Fruit fly (Drosophila melanogaster) whole organism, adult: ENCODE results near the gene CG8852.

ENCODE experiments used
- CG11617 ChIP-seq: fragments of 200-800 bp; sonication (Bioruptor generic); optimal IDR thresholded peaks from 2 replicates; lab custom pipeline; 2017; ENCODE audit warnings: mild to moderate bottlenecking, missing biosample characterization, missing genetic modification reagents, missing genetic modification characterization
- CG12768 ChIP-seq: fragments of 200-800 bp; sonication (Bioruptor generic); optimal IDR thresholded peaks from 2 replicates; lab custom pipeline; 2017; ENCODE audit warnings: missing biosample characterization, missing genetic modification characterization, mild to moderate bottlenecking, moderate library complexity, missing genetic modification reagents
- CG14711 ChIP-seq: fragments of 200-800 bp; sonication (Bioruptor generic); optimal IDR thresholded peaks from 2 replicates; lab custom pipeline; 2018; ENCODE audit warnings: missing biosample characterization, mild to moderate bottlenecking, missing genetic modification characterization, moderate library complexity
- CG1620 ChIP-seq: fragments of 200-800 bp; sonication (Bioruptor generic); optimal IDR thresholded peaks from 2 replicates; lab custom pipeline; 2016; ENCODE audit warnings: missing biosample characterization, missing genetic modification characterization
- CG33017 ChIP-seq: fragments of 200-800 bp; sonication (Bioruptor generic); optimal IDR thresholded peaks from 2 replicates; lab custom pipeline; 2018; ENCODE audit warnings: missing biosample characterization, mild to moderate bottlenecking, missing genetic modification characterization, moderate library complexity
- CG5204 ChIP-seq: fragments of 200-800 bp; sonication (Bioruptor generic); optimal IDR thresholded peaks from 2 replicates; lab custom pipeline; 2016; ENCODE audit warnings: missing biosample characterization, missing genetic modification characterization
- CG7045 ChIP-seq: fragments of 200-800 bp; sonication (Bioruptor generic); optimal IDR thresholded peaks from 2 replicates; lab custom pipeline; 2017; ENCODE audit warnings: missing biosample characterization, mild to moderate bottlenecking, missing genetic modification characterization
- CG7101 ChIP-seq: fragments of 200-800 bp; sonication (Bioruptor generic); optimal IDR thresholded peaks from 2 replicates; lab custom pipeline; 2018; ENCODE audit warnings: missing biosample characterization, mild to moderate bottlenecking, missing genetic modification characterization, moderate library complexity
- Clk ChIP-seq: fragments of 200-800 bp; sonication (Bioruptor generic); optimal IDR thresholded peaks from 2 replicates; lab custom pipeline; 2017; ENCODE audit warnings: missing biosample characterization, missing genetic modification characterization
- Crg-1 ChIP-seq: fragments of 200-800 bp; sonication (Bioruptor generic); optimal IDR thresholded peaks from 2 replicates; lab custom pipeline; 2016; ENCODE audit warnings: missing biosample characterization, missing genetic modification characterization
- Hr96 ChIP-seq: fragments of 200-800 bp; sonication (Bioruptor generic); optimal IDR thresholded peaks from 2 replicates; lab custom pipeline; 2016; ENCODE audit warnings: missing biosample characterization, missing genetic modification characterization
- Mnt ChIP-seq: fragments of 200-800 bp; sonication (Bioruptor generic); optimal IDR thresholded peaks from 2 replicates; lab custom pipeline; 2016; ENCODE audit warnings: missing biosample characterization, mild to moderate bottlenecking, missing genetic modification characterization
- bab1 ChIP-seq: fragments of 200-800 bp; sonication (Bioruptor generic); optimal IDR thresholded peaks from 3 replicates; lab custom pipeline; 2019; ENCODE audit warnings: missing biosample characterization, mild to moderate bottlenecking, missing genetic modification characterization, moderate library complexity
- cic ChIP-seq: fragments of 200-800 bp; sonication (Bioruptor generic); optimal IDR thresholded peaks from 2 replicates; lab custom pipeline; 2017; ENCODE audit warnings: missing biosample characterization, mild to moderate bottlenecking, missing genetic modification characterization, moderate library complexity
- cnc ChIP-seq, 2 experiments: fragments of >200 bp; optimal IDR thresholded peaks; 2 replicates each; lab custom pipeline; 2017
- kay ChIP-seq: fragments of 200-800 bp; sonication (Bioruptor generic); peaks from one replicate; lab custom pipeline; 2016; ENCODE audit warnings: missing biosample characterization, missing genetic modification characterization, borderline replicate concordance
- ovo ChIP-seq: fragments of 200-800 bp; sonication (Bioruptor generic); optimal IDR thresholded peaks from 2 replicates; lab custom pipeline; 2016; ENCODE audit warnings: missing biosample characterization, missing genetic modification characterization
- pad ChIP-seq: fragments of 200-800 bp; sonication (Bioruptor generic); optimal IDR thresholded peaks from 3 replicates; lab custom pipeline; 2017; ENCODE audit warnings: missing biosample characterization, missing genetic modification characterization, mild to moderate bottlenecking, moderate library complexity, missing genetic modification reagents
- tj ChIP-seq: fragments of 200-800 bp; sonication (Bioruptor generic); optimal IDR thresholded peaks from 3 replicates; lab custom pipeline; 2017; ENCODE audit warnings: missing biosample characterization, mild to moderate bottlenecking, missing genetic modification characterization, moderate library complexity
- toe ChIP-seq: fragments of 200-800 bp; sonication (Bioruptor generic); optimal IDR thresholded peaks from 2 replicates; lab custom pipeline; 2016; ENCODE audit warnings: missing biosample characterization, missing genetic modification characterization

CG8852 gene

dm6 chr2L:3567394-3567793 is 42.5 kb downstream of the CG8852 start:
- TF ChIP-seq CG1620, result no peak
- TF ChIP-seq Hr96 (GFP tag; lab: Kevin White, UChicago), result no peak
- no peak for TF ChIP-seq CG7101 (tag; lab: Kevin White, UChicago)
- TF ChIP-seq ovo (GFP tag; lab: Kevin White, UChicago), result no peak
- TF ChIP-seq tj (GFP tag; lab: Kevin White, UChicago), result no peak
- no peak for TF ChIP-seq CG14711 (tag; lab: Kevin White, UChicago)
- no peak for TF ChIP-seq CG7045 (GFP tag; lab: Kevin White, UChicago)
- TF ChIP-seq CG11617 (GFP tag; lab: Kevin White, UChicago), result no peak
- no peak for TF ChIP-seq bab1 (GFP tag; lab: Kevin White, UChicago)
- no peak for TF ChIP-seq pad (GFP tag; lab: Kevin White, UChicago)
- TF ChIP-seq CG33017, result no peak
- no peak for TF ChIP-seq CG5204 (GFP tag; lab: Kevin White, UChicago)
- TF ChIP-seq kay (GFP tag; lab: Kevin White, UChicago), result no peak
- no peak for TF ChIP-seq Crg-1 (GFP tag; lab: Kevin White, UChicago)
- TF ChIP-seq Clk (GFP tag; lab: Kevin White, UChicago), result no peak

- TF ChIP-seq cnc (optimal IDR thresholded peaks at IDR 0.05; lab: Kevin White, UChicago), result no peak
- no peak for TF ChIP-seq Hr96 (GFP tag; lab: Kevin White, UChicago)
- no peak for TF ChIP-seq Mnt (GFP tag; lab: Kevin White, UChicago)
- no peak for TF ChIP-seq CG33017
- TF ChIP-seq CG5204 (GFP tag; lab: Kevin White, UChicago), result no peak
- TF ChIP-seq Crg-1 (GFP tag; lab: Kevin White, UChicago), result no peak
- TF ChIP-seq tj (GFP tag; lab: Kevin White, UChicago), result no peak
- no peak for TF ChIP-seq ovo (GFP tag; lab: Kevin White, UChicago)
- no peak for TF ChIP-seq toe
- TF ChIP-seq kay (GFP tag; lab: Kevin White, UChicago), result no peak
- TF ChIP-seq CG7045 (GFP tag; lab: Kevin White, UChicago), result no peak
- no peak for TF ChIP-seq Clk (GFP tag; lab: Kevin White, UChicago)
- no peak for TF ChIP-seq bab1 (GFP tag; lab: Kevin White, UChicago)
- no peak for TF ChIP-seq pad (GFP tag; lab: Kevin White, UChicago)
- no peak for TF ChIP-seq CG1620
- no peak for TF ChIP-seq CG12768 (GFP tag; lab: Kevin White, UChicago)
- no peak for TF ChIP-seq CG7101 (tag; lab: Kevin White, UChicago)
These were observed 45.0 kb downstream of the CG8852 start for dm6 chr2L:3569892-3570291.

DNA sequence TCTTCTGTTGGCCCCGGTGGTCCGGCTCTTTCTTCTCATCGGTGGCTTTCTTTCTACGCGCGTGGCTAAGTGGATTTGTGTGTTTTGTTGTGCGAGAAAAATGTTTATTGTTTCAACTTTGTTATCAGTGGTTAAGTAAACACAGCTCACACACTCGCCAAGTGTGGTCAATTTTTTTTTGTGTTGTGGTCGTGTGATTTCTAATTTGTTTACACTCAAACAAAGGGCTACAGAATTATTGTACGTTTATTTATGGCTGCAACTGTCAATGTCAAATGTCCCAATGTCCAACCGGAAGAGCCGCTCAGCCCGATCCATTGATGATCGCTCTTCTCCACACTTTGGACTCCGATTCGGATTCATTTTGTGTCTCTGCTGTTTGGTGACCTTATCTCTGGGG is 45.6 kb downstream of the CG8852 start:
- TF ChIP-seq pad (GFP tag; lab: Kevin White, UChicago) (no peak), cic (no peak), CG11617 (GFP tag; lab: Kevin White, UChicago) (no peak), Clk (GFP tag; lab: Kevin White, UChicago) (no peak), bab1 (GFP tag; lab: Kevin White, UChicago) (no peak)

- TF ChIP-seq CG12768 (GFP tag; lab: Kevin White, UChicago) (no peak), cic (no peak), Mnt (GFP tag; lab: Kevin White, UChicago) (no peak), ovo (GFP tag; lab: Kevin White, UChicago) (no peak), CG7101 (tag; lab: Kevin White, UChicago) (no peak), bab1 (GFP tag; lab: Kevin White, UChicago) (no peak), CG5204 (GFP tag; lab: Kevin White, UChicago) (no peak), kay (GFP tag; lab: Kevin White, UChicago) (no peak)
These were observed 46.5 kb downstream of the CG8852 start for dm6 chr2L:3571457-3571856.

DNA sequence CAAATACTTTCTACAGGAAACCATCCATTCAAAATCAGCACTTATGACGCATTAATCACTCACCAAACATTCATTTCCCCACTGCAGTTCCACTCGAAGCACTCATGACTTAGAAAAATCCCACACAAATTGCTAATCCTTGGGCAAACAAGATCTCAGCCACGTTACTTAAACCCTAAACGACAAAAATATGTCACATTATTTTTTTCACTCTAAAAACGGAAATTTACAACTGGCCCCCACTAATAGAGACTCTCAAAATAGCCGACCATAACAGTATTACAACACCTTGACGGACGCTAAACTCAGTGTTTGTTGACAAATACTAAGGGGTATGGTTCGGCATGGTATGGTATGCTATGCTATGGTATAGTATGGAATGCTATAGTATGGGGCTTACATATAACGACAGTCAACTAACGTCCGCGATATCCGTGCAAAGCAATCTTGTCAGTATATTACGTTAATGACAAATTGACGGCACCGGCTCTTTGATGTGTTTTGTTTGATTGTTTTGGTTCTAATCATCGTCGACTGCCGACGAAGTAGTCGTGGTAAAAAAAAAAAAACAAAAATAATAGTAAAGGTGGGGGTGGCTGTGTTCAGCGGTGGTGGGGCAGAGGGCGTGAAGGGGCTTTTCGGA is 47.7 kb downstream of the CG8852 start:
- TF ChIP-seq kay (GFP tag; lab: Kevin White, UChicago) (peak; percentile 70), CG12768 (GFP tag; lab: Kevin White, UChicago) (no peak)

- TF ChIP-seq bab1 (GFP tag; lab: Kevin White, UChicago) (no peak), pad (GFP tag; lab: Kevin White, UChicago) (peak; percentile 7), tj (GFP tag; lab: Kevin White, UChicago) (peak; percentile 13), Hr96 (GFP tag; lab: Kevin White, UChicago) (peak; percentile 71), CG7101 (tag; lab: Kevin White, UChicago) (peak; percentile 72), Crg-1 (GFP tag; lab: Kevin White, UChicago) (peak; percentile 3), CG33017 (peak; percentile 72), CG7045 (GFP tag; lab: Kevin White, UChicago) (peak; percentile 67), CG5204 (GFP tag; lab: Kevin White, UChicago) (peak; percentile 88), kay (GFP tag; lab: Kevin White, UChicago) (no peak), cnc (optimal IDR thresholded peaks at IDR 0.05; lab: Kevin White, UChicago) (no peak), ovo (GFP tag; lab: Kevin White, UChicago) (no peak), CG1620 (no peak), CG14711 (tag; lab: Kevin White, UChicago) (peak; percentile 50), Mnt (GFP tag; lab: Kevin White, UChicago) (peak; percentile 48), CG11617 (GFP tag; lab: Kevin White, UChicago) (peak; percentile 77), CG12768 (GFP tag; lab: Kevin White, UChicago) (peak; percentile 71), Clk (GFP tag; lab: Kevin White, UChicago) (peak; percentile 77), toe (peak; percentile 67), cic (peak; percentile 52)
These were observed 48.3 kb downstream of the CG8852 start for dm6 chr2L:3573172-3573755.
